Worm (Caenorhabditis elegans) whole organism, L1 larva: ENCODE data around the gene W04B5.8.

Experiments used
- ama-1 ChIP-seq: fragments of 150-350 bp; optimal IDR thresholded peaks from 2 replicates; lab custom pipeline; 2014
- ces-1 ChIP-seq: fragments of 150-350 bp; optimal IDR thresholded peaks from 2 replicates; lab custom pipeline; 2014; ENCODE audit warnings: missing biosample characterization, missing genetic modification reagents, missing genetic modification characterization
- efl-3 ChIP-seq: fragments of 200-800 bp; sonication (Bioruptor generic); optimal IDR thresholded peaks from 2 replicates; lab custom pipeline; 2018; ENCODE audit warnings: mild to moderate bottlenecking, missing genetic modification characterization, missing compliant biosample characterization
- fkh-10 ChIP-seq: sonication (generic microtip); optimal IDR thresholded peaks from 2 replicates; lab custom pipeline; 2017; ENCODE audit warnings: missing biosample characterization, missing genetic modification reagents, missing genetic modification characterization
- lin-15B ChIP-seq: fragments of 150-350 bp; sonication (generic microtip); optimal IDR thresholded peaks from 3 replicates; lab custom pipeline; 2014; ENCODE audit warnings: missing biosample characterization, missing genetic modification characterization
- mdl-1 ChIP-seq, 2 experiments: fragments of 150-350 bp; optimal IDR thresholded peaks; 2 replicates each; lab custom pipeline; 2014 to 2017; ENCODE audit warnings: missing biosample characterization in 2 of 2, missing genetic modification characterization in 2 of 2, inconsistent platforms in 1 of 2
- pax-3 ChIP-seq: fragments of 200-800 bp; sonication (Bioruptor generic); optimal IDR thresholded peaks from 2 replicates; lab custom pipeline; 2018; ENCODE audit warnings: mild to moderate bottlenecking, missing genetic modification characterization, moderate library complexity, missing compliant biosample characterization
- snpc-4 ChIP-seq: fragments of 150-350 bp; optimal IDR thresholded peaks from 2 replicates; lab custom pipeline; 2014; ENCODE audit warnings: missing biosample characterization, missing genetic modification characterization
- swsn-7 ChIP-seq: sonication (generic microtip); optimal IDR thresholded peaks from 2 replicates; lab custom pipeline; 2016; ENCODE audit warnings: missing genetic modification characterization, missing compliant biosample characterization
- tbx-2 ChIP-seq: sonication (generic microtip); optimal IDR thresholded peaks from 2 replicates; lab custom pipeline; 2016; ENCODE audit warnings: missing genetic modification characterization, missing compliant biosample characterization
- zag-1 ChIP-seq: fragments of 150-350 bp; optimal IDR thresholded peaks from 2 replicates; lab custom pipeline; 2014; ENCODE audit warnings: missing biosample characterization, missing genetic modification characterization
- ztf-11 ChIP-seq, 2 experiments: sonication (generic microtip); optimal IDR thresholded peaks; 2 replicates each; lab custom pipeline; 2016 to 2017; ENCODE audit warnings: missing genetic modification characterization in 2 of 2, missing biosample characterization in 1 of 2, missing compliant biosample characterization in 1 of 2
- ztf-4 ChIP-seq: fragments of 150-350 bp; optimal IDR thresholded peaks from 2 replicates; lab custom pipeline; 2014; ENCODE audit warnings: missing biosample characterization, missing genetic modification characterization

ce11 chrIII:2418981-2419380 lies 7.1 kb upstream of the W04B5.8 start:
- TF ChIP-seq tbx-2 (no peak), swsn-7 (tag; lab: Kevin White, UChicago) (no peak), zag-1 (tag; lab: Kevin White, UChicago) (no peak), ztf-4 (tag; lab: Kevin White, UChicago) (no peak), efl-3 (no peak), ces-1 (GFP tag; lab: Kevin White, UChicago) (no peak), pax-3 (tag; lab: Kevin White, UChicago) (no peak), mdl-1 (tag; optimal IDR thresholded peaks at IDR 0.05; lab: Kevin White, UChicago) (no peak), ama-1 (lab: Kevin White, UChicago) (no peak), ztf-11 (tag; optimal IDR thresholded peaks at IDR 0.05; lab: Kevin White, UChicago) (no peak), fkh-10 (no peak), lin-15B (tag; lab: Kevin White, UChicago) (no peak), snpc-4 (tag; lab: Kevin White, UChicago) (no peak)
